Worm (Caenorhabditis elegans): ENCODE results near the gene nit-1.

- no peak for TF ChIP-seq nhr-25 (tag; optimal IDR thresholded peaks at IDR 0.05)
- no peak for TF ChIP-seq tbx-2 (tag; optimal IDR thresholded peaks at IDR 0.05)
Measured at ce11 chrIII:3872978-3873377, 49.0 kb upstream of the nit-1 start.
